Worm (Caenorhabditis elegans): ENCODE results near the gene msp-64.

Gene msp-64

ce11 chrII:5781935-5782921 lies 27.9 kb downstream of the msp-64 start, which contains the start of gene K05F1.6:
Gene K05F1.6, plus strand, starts transcription at chrII:5782520.
- TF ChIP-seq tbx-8 (GFP tag; optimal IDR thresholded peaks at IDR 0.05), result peak; percentile 36
- TF ChIP-seq unc-120 (tag; optimal IDR thresholded peaks at IDR 0.05; ENCODE audit: poor library complexity, severe bottlenecking), result peak; percentile 89
- peak; percentile 44 for TF ChIP-seq bed-3 (GFP tag; optimal IDR thresholded peaks at IDR 0.05)
- peak; percentile 64 for TF ChIP-seq cnd-1 (tag; optimal IDR thresholded peaks at IDR 0.05)
- no peak for TF ChIP-seq ztf-11 (tag; optimal IDR thresholded peaks at IDR 0.05)
- TF ChIP-seq pha-4 (tag; optimal IDR thresholded peaks at IDR 0.05), result peak; percentile 16
- TF ChIP-seq snpc-4 (tag; optimal IDR thresholded peaks at IDR 0.05), result no peak
- peak; percentile 70 for TF ChIP-seq M03D4.4 (tag; optimal IDR thresholded peaks at IDR 0.05)
- TF ChIP-seq mab-5 (tag; optimal IDR thresholded peaks at IDR 0.05), result no peak
- peak; percentile 76 for TF ChIP-seq ham-2 (GFP tag; optimal IDR thresholded peaks at IDR 0.05)
- no peak for TF ChIP-seq nhr-2 (tag; optimal IDR thresholded peaks at IDR 0.05)
- TF ChIP-seq nhr-12 (tag; optimal IDR thresholded peaks at IDR 0.05), result no peak
- peak; percentile 78 for TF ChIP-seq ceh-83 (GFP tag; optimal IDR thresholded peaks at IDR 0.05)
- TF ChIP-seq nhr-76 (tag; optimal IDR thresholded peaks at IDR 0.05), result no peak
- TF ChIP-seq sem-2 (GFP tag; optimal IDR thresholded peaks at IDR 0.05), result peak; percentile 65
- no peak for TF ChIP-seq nhr-237 (tag; optimal IDR thresholded peaks at IDR 0.05)
- TF ChIP-seq hlh-1 (tag; optimal IDR thresholded peaks at IDR 0.05), result peak; percentile 10
- no peak for TF ChIP-seq elt-1 (tag; optimal IDR thresholded peaks at IDR 0.05; ENCODE audit: borderline replicate concordance, insufficient read depth)
- no peak for TF ChIP-seq blmp-1 (tag; optimal IDR thresholded peaks at IDR 0.05)
- no peak for TF ChIP-seq zip-8 (tag; optimal IDR thresholded peaks at IDR 0.05)
- TF ChIP-seq unc-39 (tag; optimal IDR thresholded peaks at IDR 0.05), result no peak
- TF ChIP-seq ceh-43 (GFP tag; optimal IDR thresholded peaks at IDR 0.05), result peak; percentile 10
- TF ChIP-seq drap-1 (GFP tag; optimal IDR thresholded peaks at IDR 0.05), result peak; percentile 69
- TF ChIP-seq lin-13 (tag; optimal IDR thresholded peaks at IDR 0.05), result peak; percentile 12
- no peak for TF ChIP-seq lsy-2 (tag; optimal IDR thresholded peaks at IDR 0.05)
- no peak for TF ChIP-seq elt-3 (tag; optimal IDR thresholded peaks at IDR 0.05)
- TF ChIP-seq ces-1 (GFP tag; optimal IDR thresholded peaks at IDR 0.05), result no peak
- peak; percentile 81 for TF ChIP-seq sptf-1 (tag; optimal IDR thresholded peaks at IDR 0.05)
- TF ChIP-seq nhr-28 (tag; optimal IDR thresholded peaks at IDR 0.05), result no peak
- no peak for TF ChIP-seq ceh-39 (tag; optimal IDR thresholded peaks at IDR 0.05)
- peak; percentile 52 for TF ChIP-seq flh-1 (GFP tag; optimal IDR thresholded peaks at IDR 0.05)
- no peak for TF ChIP-seq mep-1 (tag; optimal IDR thresholded peaks at IDR 0.05)
- peak; percentile 72 for TF ChIP-seq mls-2 (tag; optimal IDR thresholded peaks at IDR 0.05)
- TF ChIP-seq unc-62 (GFP tag; optimal IDR thresholded peaks at IDR 0.05), result no peak
- peak; percentile 45 for TF ChIP-seq lin-32 (GFP tag; optimal IDR thresholded peaks at IDR 0.05)

- TF ChIP-seq ceh-83 (GFP tag; optimal IDR thresholded peaks at IDR 0.05) (no peak), mep-1 (tag; optimal IDR thresholded peaks at IDR 0.05) (no peak), hlh-1 (tag; optimal IDR thresholded peaks at IDR 0.05) (peak; percentile 18), nhr-28 (tag; optimal IDR thresholded peaks at IDR 0.05) (no peak), sem-2 (GFP tag; optimal IDR thresholded peaks at IDR 0.05) (no peak), ceh-43 (GFP tag; optimal IDR thresholded peaks at IDR 0.05) (no peak), lin-13 (tag; optimal IDR thresholded peaks at IDR 0.05) (no peak), elt-1 (tag; optimal IDR thresholded peaks at IDR 0.05; ENCODE audit: borderline replicate concordance, insufficient read depth) (no peak), blmp-1 (tag; optimal IDR thresholded peaks at IDR 0.05) (no peak), unc-120 (tag; optimal IDR thresholded peaks at IDR 0.05; ENCODE audit: poor library complexity, severe bottlenecking) (peak; percentile 42), tbx-8 (GFP tag; optimal IDR thresholded peaks at IDR 0.05) (no peak), ces-1 (GFP tag; optimal IDR thresholded peaks at IDR 0.05) (peak; percentile 44)
These were observed 30.3 kb downstream of the msp-64 start for ce11 chrII:5779866-5780265.

- TF ChIP-seq nhr-2 (tag; optimal IDR thresholded peaks at IDR 0.05), result peak; percentile 94
- TF ChIP-seq mab-5 (tag; optimal IDR thresholded peaks at IDR 0.05), result no peak
These were observed 32.8 kb downstream of the msp-64 start for ce11 chrII:5777372-5777771.

All from whole organism, mixed stage, embryonic.